Fruit fly (Drosophila melanogaster): Measurements from ENCODE around the gene Herp.

The Herp gene

dm6 chr2L:7838024-7838423, 38.2 kb upstream of the Herp start (continued):
- TF ChIP-seq CG11085 (GFP tag; IDR thresholded peaks at IDR 0.05), result no peak
- no peak for TF ChIP-seq chm (GFP tag; IDR thresholded peaks at IDR 0.05)
- no peak for TF ChIP-seq Fer2 (tag; optimal IDR thresholded peaks at IDR 0.05)
- peak; percentile 40 for TF ChIP-seq dmrt99B (tag; optimal IDR thresholded peaks at IDR 0.05)
- TF ChIP-seq Hr51 (GFP tag; optimal IDR thresholded peaks at IDR 0.05), result peak in 1 of 2 experiments; percentile 15
- TF ChIP-seq CG9797 (GFP tag; optimal IDR thresholded peaks at IDR 0.05), result no peak
- peak; percentile 13 for TF ChIP-seq CG9727 (GFP tag; optimal IDR thresholded peaks at IDR 0.05)
- peak; percentile 55 for TF ChIP-seq Ets65A (GFP tag)
- TF ChIP-seq CG3281 (GFP tag; optimal IDR thresholded peaks at IDR 0.05), result peak; percentile 8
- TF ChIP-seq zen (tag; optimal IDR thresholded peaks at IDR 0.05), result no peak
- TF ChIP-seq CG4820 (GFP tag; optimal IDR thresholded peaks at IDR 0.05), result no peak
- TF ChIP-seq CG3847 (GFP tag; IDR thresholded peaks at IDR 0.05), result no peak
- TF ChIP-seq CG14667 (GFP tag; IDR thresholded peaks at IDR 0.05), result no peak
- peak; percentile 14 for TF ChIP-seq NfI (GFP tag; optimal IDR thresholded peaks at IDR 0.05)
- TF ChIP-seq CG14014 (GFP tag; IDR thresholded peaks at IDR 0.05), result peak; percentile 19; the same call in 1 of the 2 replicates
- TF ChIP-seq run (tag; optimal IDR thresholded peaks at IDR 0.05), result no peak
- no peak for TF ChIP-seq Dfd (GFP tag; optimal IDR thresholded peaks at IDR 0.05)
- no peak for TF ChIP-seq Vsx1 (GFP tag; optimal IDR thresholded peaks at IDR 0.05)
- TF ChIP-seq grau (tag; optimal IDR thresholded peaks at IDR 0.05), result peak; percentile 39
- TF ChIP-seq H15 (GFP tag; IDR thresholded peaks at IDR 0.05), result no peak
- TF ChIP-seq CG1792 (GFP tag; optimal IDR thresholded peaks at IDR 0.05), result no peak
- TF ChIP-seq lilli (GFP tag; optimal IDR thresholded peaks at IDR 0.05), result peak; percentile 14
- no peak for TF ChIP-seq jigr1 (GFP tag; IDR thresholded peaks at IDR 0.05)
- TF ChIP-seq CG15269 (tag; optimal IDR thresholded peaks at IDR 0.05), result peak; percentile 18
- TF ChIP-seq CG2120 (GFP tag; optimal IDR thresholded peaks at IDR 0.05), result peak; percentile 53
- TF ChIP-seq CG11504 (tag; optimal IDR thresholded peaks at IDR 0.05), result peak; percentile 51
- no peak for TF ChIP-seq mam (GFP tag; optimal IDR thresholded peaks at IDR 0.05)
- no peak for TF ChIP-seq CG13624 (GFP tag; optimal IDR thresholded peaks at IDR 0.05)
- TF ChIP-seq fu2 (GFP tag; optimal IDR thresholded peaks at IDR 0.05), result no peak
- peak; percentile 9 for TF ChIP-seq CG17385 (GFP tag; optimal IDR thresholded peaks at IDR 0.05)
- TF ChIP-seq HLHmδ (GFP tag; optimal IDR thresholded peaks at IDR 0.05), result no peak
- no peak for TF ChIP-seq al (GFP tag; IDR thresholded peaks at IDR 0.05)
- TF ChIP-seq NFAT (GFP tag; IDR thresholded peaks at IDR 0.05), result 0 out of 2 replicates have a peak, but pooled peaks have one; percentile 4
- no peak for TF ChIP-seq emc (GFP tag; optimal IDR thresholded peaks at IDR 0.05)
- TF ChIP-seq dysf (GFP tag; IDR thresholded peaks at IDR 0.05), result peak; percentile 34; the same call in 1 of the 3 replicates
- TF ChIP-seq CG13296 (GFP tag; optimal IDR thresholded peaks at IDR 0.05), result no peak
- TF ChIP-seq Gug (GFP tag; IDR thresholded peaks at IDR 0.05), result no peak
- no peak for TF ChIP-seq CG8944 (GFP tag; optimal IDR thresholded peaks at IDR 0.05)
- no peak for TF ChIP-seq peb (GFP tag; IDR thresholded peaks at IDR 0.05)
- TF ChIP-seq CG12155 (GFP tag; optimal IDR thresholded peaks at IDR 0.05), result no peak
- no peak for TF ChIP-seq oc (tag; optimal IDR thresholded peaks at IDR 0.05)
- no peak for TF ChIP-seq CG13123 (GFP tag; optimal IDR thresholded peaks at IDR 0.05)
- TF ChIP-seq gem (tag; optimal IDR thresholded peaks at IDR 0.05), result peak; percentile 37
- no peak for TF ChIP-seq CG12942 (GFP tag; optimal IDR thresholded peaks at IDR 0.05)
- TF ChIP-seq CG11560 (tag; IDR thresholded peaks at IDR 0.05), result no peak
- peak; percentile 33 for TF ChIP-seq Meics (GFP tag; optimal IDR thresholded peaks at IDR 0.05)
- TF ChIP-seq CG5180 (GFP tag; optimal IDR thresholded peaks at IDR 0.05), result no peak
- 0 out of 2 replicates have a peak, but pooled peaks have one; percentile 15 for TF ChIP-seq CG9932 (GFP tag; IDR thresholded peaks at IDR 0.05)
- TF ChIP-seq CG32772 (GFP tag; IDR thresholded peaks at IDR 0.05), result 0 out of 2 replicates have a peak, but pooled peaks have one; percentile 13
- peak; percentile 27 for TF ChIP-seq CG30403 (GFP tag; optimal IDR thresholded peaks at IDR 0.05)
- TF ChIP-seq CG1832 (GFP tag; optimal IDR thresholded peaks at IDR 0.05), result no peak
- no peak for TF ChIP-seq HmgD (GFP tag; optimal IDR thresholded peaks at IDR 0.05)
